Worm (Caenorhabditis elegans): ENCODE data around the gene srw-24.

srw-24 gene

ce11 chrV:15221330-15221729 lies 2.4 kb upstream of the srw-24 start, which contains the start of gene irld-25:
Gene irld-25 (plus strand): TSS chrV:15221630.
- TF ChIP-seq ztf-23 (GFP tag; IDR thresholded peaks at IDR 0.05) (no peak), med-1 (GFP tag; optimal IDR thresholded peaks at IDR 0.05; ENCODE audit: insufficient read depth) (no peak), ref-1 (GFP tag; conservative IDR thresholded peaks at IDR 0.05) (no peak), klf-2 (GFP tag; conservative IDR thresholded peaks at IDR 0.05) (no peak), flt-1 (GFP tag; IDR thresholded peaks at IDR 0.05) (no peak), cog-1 (tag; optimal IDR thresholded peaks at IDR 0.05) (no peak), ztf-29 (GFP tag; IDR thresholded peaks at IDR 0.05) (no peak), tab-1 (GFP tag; IDR thresholded peaks at IDR 0.05) (no peak), T22C8.4 (GFP tag; IDR thresholded peaks at IDR 0.05) (no peak)

ce11 chrV:15225650-15226049 lies 1.9 kb downstream of the srw-24 start, which contains the start of gene srw-14:
Gene srw-14 (plus strand): TSS chrV:15225950.
- TF ChIP-seq cog-1 (tag; optimal IDR thresholded peaks at IDR 0.05): no peak
- no peak for TF ChIP-seq T22C8.4 (GFP tag; IDR thresholded peaks at IDR 0.05)
- no peak for TF ChIP-seq med-1 (GFP tag; optimal IDR thresholded peaks at IDR 0.05; ENCODE audit: insufficient read depth)
- no peak for TF ChIP-seq flt-1 (GFP tag; IDR thresholded peaks at IDR 0.05)
- no peak for TF ChIP-seq tab-1 (GFP tag; IDR thresholded peaks at IDR 0.05)
- TF ChIP-seq ref-1 (GFP tag; conservative IDR thresholded peaks at IDR 0.05): no peak
- TF ChIP-seq ztf-29 (GFP tag; IDR thresholded peaks at IDR 0.05): no peak
- TF ChIP-seq ztf-23 (GFP tag; IDR thresholded peaks at IDR 0.05): no peak
- TF ChIP-seq klf-2 (GFP tag; conservative IDR thresholded peaks at IDR 0.05): no peak

- TF ChIP-seq klf-2 (GFP tag; conservative IDR thresholded peaks at IDR 0.05) (no peak), tab-1 (GFP tag; IDR thresholded peaks at IDR 0.05) (no peak), T22C8.4 (GFP tag; IDR thresholded peaks at IDR 0.05) (no peak), ztf-23 (GFP tag; IDR thresholded peaks at IDR 0.05) (no peak), med-1 (GFP tag; optimal IDR thresholded peaks at IDR 0.05; ENCODE audit: insufficient read depth) (no peak), cog-1 (tag; optimal IDR thresholded peaks at IDR 0.05) (no peak), flt-1 (GFP tag; IDR thresholded peaks at IDR 0.05) (no peak), ref-1 (GFP tag; conservative IDR thresholded peaks at IDR 0.05) (no peak), ztf-29 (GFP tag; IDR thresholded peaks at IDR 0.05) (no peak)
Measured at ce11 chrV:15226206-15226605, 2.4 kb downstream of the srw-24 start.

ce11 chrV:15230243-15230642 lies 6.5 kb downstream of the srw-24 start, which contains the start of gene srw-15:
Gene srw-15 (plus strand): TSS chrV:15230543.
- TF ChIP-seq klf-2 (GFP tag; conservative IDR thresholded peaks at IDR 0.05): no peak
- no peak for TF ChIP-seq med-1 (GFP tag; optimal IDR thresholded peaks at IDR 0.05; ENCODE audit: insufficient read depth)
- no peak for TF ChIP-seq T22C8.4 (GFP tag; IDR thresholded peaks at IDR 0.05)
- no peak for TF ChIP-seq ztf-23 (GFP tag; IDR thresholded peaks at IDR 0.05)
- no peak for TF ChIP-seq ztf-29 (GFP tag; IDR thresholded peaks at IDR 0.05)
- no peak for TF ChIP-seq tab-1 (GFP tag; IDR thresholded peaks at IDR 0.05)

- TF ChIP-seq ztf-23 (GFP tag; IDR thresholded peaks at IDR 0.05): no peak
- TF ChIP-seq tab-1 (GFP tag; IDR thresholded peaks at IDR 0.05): no peak
- no peak for TF ChIP-seq med-1 (GFP tag; optimal IDR thresholded peaks at IDR 0.05; ENCODE audit: insufficient read depth)
- no peak for TF ChIP-seq klf-2 (GFP tag; conservative IDR thresholded peaks at IDR 0.05)
- TF ChIP-seq T22C8.4 (GFP tag; IDR thresholded peaks at IDR 0.05): no peak
- TF ChIP-seq cog-1 (tag; optimal IDR thresholded peaks at IDR 0.05): no peak
- TF ChIP-seq ztf-29 (GFP tag; IDR thresholded peaks at IDR 0.05): no peak
- TF ChIP-seq ref-1 (GFP tag; conservative IDR thresholded peaks at IDR 0.05): no peak
- no peak for TF ChIP-seq flt-1 (GFP tag; IDR thresholded peaks at IDR 0.05)
Measured at ce11 chrV:15232200-15232599, 8.4 kb downstream of the srw-24 start, which contains the start of gene srw-13. Gene srw-13 (plus strand): TSS chrV:15232500.

ce11 chrV:15235661-15236060 lies 11.9 kb downstream of the srw-24 start, which contains the start of gene nhr-164:
Gene nhr-164 (minus strand): TSS chrV:15235761.
- TF ChIP-seq ztf-29 (GFP tag; IDR thresholded peaks at IDR 0.05) (no peak), med-1 (GFP tag; optimal IDR thresholded peaks at IDR 0.05; ENCODE audit: insufficient read depth) (no peak), cog-1 (tag; optimal IDR thresholded peaks at IDR 0.05) (no peak), ref-1 (GFP tag; conservative IDR thresholded peaks at IDR 0.05) (no peak), ztf-23 (GFP tag; IDR thresholded peaks at IDR 0.05) (no peak), flt-1 (GFP tag; IDR thresholded peaks at IDR 0.05) (no peak), tab-1 (GFP tag; IDR thresholded peaks at IDR 0.05) (no peak), T22C8.4 (GFP tag; IDR thresholded peaks at IDR 0.05) (no peak), klf-2 (GFP tag; conservative IDR thresholded peaks at IDR 0.05) (no peak)

- TF ChIP-seq cog-1 (tag; optimal IDR thresholded peaks at IDR 0.05) (no peak), klf-2 (GFP tag; conservative IDR thresholded peaks at IDR 0.05) (no peak), ztf-23 (GFP tag; IDR thresholded peaks at IDR 0.05) (no peak), tab-1 (GFP tag; IDR thresholded peaks at IDR 0.05) (no peak), flt-1 (GFP tag; IDR thresholded peaks at IDR 0.05) (no peak), ztf-29 (GFP tag; IDR thresholded peaks at IDR 0.05) (no peak), T22C8.4 (GFP tag; IDR thresholded peaks at IDR 0.05) (no peak), med-1 (GFP tag; optimal IDR thresholded peaks at IDR 0.05; ENCODE audit: insufficient read depth) (no peak), ref-1 (GFP tag; conservative IDR thresholded peaks at IDR 0.05) (no peak)
Measured at ce11 chrV:15238552-15238951, 14.8 kb downstream of the srw-24 start, which contains the start of gene srw-12. Gene srw-12 (minus strand): TSS chrV:15238652.

- no peak for TF ChIP-seq ztf-29 (GFP tag; IDR thresholded peaks at IDR 0.05)
Measured at ce11 chrV:15240215-15240614, 16.4 kb downstream of the srw-24 start, which contains the start of gene srw-11. Gene srw-11 (minus strand): TSS chrV:15240315.

ce11 chrV:15241259-15241658 lies 17.5 kb downstream of the srw-24 start, which contains the start of gene chil-12:
Gene chil-12 (plus strand): TSS chrV:15241559.
- TF ChIP-seq ref-1 (GFP tag; conservative IDR thresholded peaks at IDR 0.05) (no peak), tab-1 (GFP tag; IDR thresholded peaks at IDR 0.05) (no peak), T22C8.4 (GFP tag; IDR thresholded peaks at IDR 0.05) (no peak), klf-2 (GFP tag; conservative IDR thresholded peaks at IDR 0.05) (no peak), flt-1 (GFP tag; IDR thresholded peaks at IDR 0.05) (no peak), med-1 (GFP tag; optimal IDR thresholded peaks at IDR 0.05; ENCODE audit: insufficient read depth) (no peak), ztf-29 (GFP tag; IDR thresholded peaks at IDR 0.05) (no peak), ztf-23 (GFP tag; IDR thresholded peaks at IDR 0.05) (no peak), cog-1 (tag; optimal IDR thresholded peaks at IDR 0.05) (no peak)

- TF ChIP-seq tab-1 (GFP tag; IDR thresholded peaks at IDR 0.05) (no peak), med-1 (GFP tag; optimal IDR thresholded peaks at IDR 0.05; ENCODE audit: insufficient read depth) (no peak), ztf-29 (GFP tag; IDR thresholded peaks at IDR 0.05) (no peak)
Measured at ce11 chrV:15244456-15244855, 20.7 kb downstream of the srw-24 start, which contains the start of gene kin-30. Gene kin-30 (plus strand): TSS chrV:15244756.

Data from whole organism, midembryonic.